Fruit fly (Drosophila melanogaster): ENCODE data around the gene CG6462.

The CG6462 gene

DNA sequence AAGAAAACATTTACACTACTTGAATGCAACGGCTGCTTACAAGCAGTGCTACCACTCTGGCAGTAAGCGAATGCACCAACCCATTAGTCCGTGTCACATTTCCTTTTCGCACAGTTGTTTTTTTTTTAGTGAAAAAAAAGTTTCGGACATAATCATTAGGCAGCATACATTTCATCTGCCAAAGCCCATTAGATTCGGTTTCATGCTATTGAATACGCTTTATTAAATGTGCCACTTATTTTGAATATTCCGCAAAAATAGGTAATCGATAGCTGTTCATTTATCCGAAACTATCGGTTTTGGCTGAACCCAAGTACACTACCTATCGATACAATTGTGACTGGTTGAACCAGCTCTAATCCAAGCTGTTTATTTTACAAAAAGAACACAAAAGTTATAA, 17.9 kb downstream of the CG6462 start, which contains the start of gene tant (continued):
- TF ChIP-seq repo (GFP tag; optimal IDR thresholded peaks at IDR 0.05) (no peak), CG30431 (GFP tag; optimal IDR thresholded peaks at IDR 0.05) (no peak), CG43689 (GFP tag; IDR thresholded peaks at IDR 0.05) (no peak), cad (GFP tag; optimal IDR thresholded peaks at IDR 0.05) (no peak), ab (GFP tag; optimal IDR thresholded peaks at IDR 0.05) (no peak), CG7839 (tag; optimal IDR thresholded peaks at IDR 0.05) (peak; percentile 20), CG14014 (GFP tag; IDR thresholded peaks at IDR 0.05) (no peak), CG10959 (GFP tag; IDR thresholded peaks at IDR 0.05) (no peak), MBD-R2 (GFP tag; IDR thresholded peaks at IDR 0.05) (peak; percentile 51), rib (GFP tag; IDR thresholded peaks at IDR 0.05) (no peak), H15 (GFP tag; IDR thresholded peaks at IDR 0.05) (no peak), toy (GFP tag; IDR thresholded peaks at IDR 0.05) (no peak), run (tag; optimal IDR thresholded peaks at IDR 0.05) (no peak), oc (tag; optimal IDR thresholded peaks at IDR 0.05) (no peak), CG6272 (GFP tag; IDR thresholded peaks at IDR 0.05) (no peak), fd3F (GFP tag; optimal IDR thresholded peaks at IDR 0.05) (no peak), CG18011 (GFP tag; optimal IDR thresholded peaks at IDR 0.05) (no peak), CG8359 (GFP tag; optimal IDR thresholded peaks at IDR 0.05; ENCODE audit: borderline replicate concordance) (no peak), crc (GFP tag; optimal IDR thresholded peaks at IDR 0.05) (no peak), CG12769 (tag; optimal IDR thresholded peaks at IDR 0.05) (no peak), Dbx (GFP tag; IDR thresholded peaks at IDR 0.05) (no peak), CG2129 (GFP tag; IDR thresholded peaks at IDR 0.05; ENCODE audit: partially characterized antibody) (peak; percentile 84), en (GFP tag; optimal IDR thresholded peaks at IDR 0.05) (no peak), D (optimal IDR thresholded peaks at IDR 0.05) (no peak), D (GFP tag; optimal IDR thresholded peaks at IDR 0.05) (no peak), gem (tag; optimal IDR thresholded peaks at IDR 0.05) (peak; percentile 13), CG15073 (GFP tag; optimal IDR thresholded peaks at IDR 0.05) (no peak), Ets97D (GFP tag; optimal IDR thresholded peaks at IDR 0.05) (peak; percentile 88), bab2 (GFP tag; optimal IDR thresholded peaks at IDR 0.05) (no peak), Myb (GFP tag; optimal IDR thresholded peaks at IDR 0.05) (peak; percentile 100), CG31388 (GFP tag; optimal IDR thresholded peaks at IDR 0.05) (no peak), btn (GFP tag; optimal IDR thresholded peaks at IDR 0.05) (no peak), Atf-2 (GFP tag; optimal IDR thresholded peaks at IDR 0.05) (no peak), Vsx1 (GFP tag; optimal IDR thresholded peaks at IDR 0.05) (no peak), CG6254 (GFP tag; optimal IDR thresholded peaks at IDR 0.05) (no peak), eyg (GFP tag; optimal IDR thresholded peaks at IDR 0.05) (no peak), Dip3 (GFP tag; optimal IDR thresholded peaks at IDR 0.05) (no peak), CrebB (tag; optimal IDR thresholded peaks at IDR 0.05) (no peak), prd (optimal IDR thresholded peaks at IDR 0.05) (no peak), prd (GFP tag; IDR thresholded peaks at IDR 0.05) (no peak), tx (GFP tag; optimal IDR thresholded peaks at IDR 0.05) (no peak), CG2875 (GFP tag; optimal IDR thresholded peaks at IDR 0.05) (no peak), CG3726 (GFP tag; IDR thresholded peaks at IDR 0.05) (no peak), ash1 (GFP tag; optimal IDR thresholded peaks at IDR 0.05) (no peak), CG10274 (GFP tag; optimal IDR thresholded peaks at IDR 0.05) (no peak), gcm (GFP tag; optimal IDR thresholded peaks at IDR 0.05) (no peak), chm (GFP tag; IDR thresholded peaks at IDR 0.05) (no peak), CG9932 (GFP tag; IDR thresholded peaks at IDR 0.05) (peak; percentile 37; the same call in 1 of the 2 replicates), Meics (GFP tag; optimal IDR thresholded peaks at IDR 0.05) (no peak), sima (GFP tag; optimal IDR thresholded peaks at IDR 0.05) (no peak), CG4854 (GFP tag; optimal IDR thresholded peaks at IDR 0.05) (no peak), mirr (GFP tag; optimal IDR thresholded peaks at IDR 0.05) (no peak), Asciz (GFP tag; optimal IDR thresholded peaks at IDR 0.05) (no peak)
